Worm (Caenorhabditis elegans): ENCODE results near the gene B0507.3.

DNA sequence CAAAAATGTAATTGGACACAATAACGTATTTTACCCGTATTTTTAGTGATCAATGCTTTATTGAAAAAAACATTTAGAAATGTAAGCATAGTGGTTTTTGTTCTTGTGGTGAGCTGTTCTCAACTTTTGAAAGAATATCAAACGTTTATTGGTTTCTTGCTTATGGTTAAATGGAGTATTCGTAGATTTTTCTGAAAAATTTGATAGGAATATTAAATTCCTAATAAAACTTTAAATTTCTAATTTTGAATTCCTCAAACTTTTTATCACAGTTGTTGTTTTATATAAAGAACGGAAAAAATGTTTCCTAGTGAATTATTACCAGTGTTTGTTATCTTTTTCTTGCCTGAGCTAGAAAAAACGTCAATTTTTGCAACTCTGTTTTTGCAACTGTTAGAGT, 15.3 kb upstream of the B0507.3 start, which contains the start of gene B0507.5:
- TF ChIP-seq ama-1 (optimal IDR thresholded peaks at IDR 0.05): no peak
- no peak for TF ChIP-seq ceh-36 (tag; optimal IDR thresholded peaks at IDR 0.05)
- TF ChIP-seq tbx-37 (GFP tag; conservative IDR thresholded peaks at IDR 0.05): no peak
- no peak for TF ChIP-seq sea-1 (GFP tag; conservative IDR thresholded peaks at IDR 0.05)
- no peak for TF ChIP-seq aly-1 (tag; optimal IDR thresholded peaks at IDR 0.05)
- TF ChIP-seq tra-4 (tag; optimal IDR thresholded peaks at IDR 0.05): no peak
- TF ChIP-seq ceh-13 (GFP tag; optimal IDR thresholded peaks at IDR 0.05): no peak
- TF ChIP-seq flt-1 (GFP tag; IDR thresholded peaks at IDR 0.05): no peak
- no peak for TF ChIP-seq scrt-1 (GFP tag; IDR thresholded peaks at IDR 0.05)
- no peak for TF ChIP-seq pes-1 (GFP tag; IDR thresholded peaks at IDR 0.05)
- no peak for TF ChIP-seq B0310.2 (tag; optimal IDR thresholded peaks at IDR 0.05)
- TF ChIP-seq tbx-11 (GFP tag; IDR thresholded peaks at IDR 0.05): no peak

All from whole organism, early embryonic.